Fruit fly (Drosophila melanogaster): Measurements from ENCODE around the gene CG11696.
A peak's percentile ranks its signal among the peaks of the same experiment; 100 is the strongest.

The CG11696 gene

dm6 chrX:11580200-11580840 lies 6.8 kb downstream of the CG11696 start, which contains the start of gene nod (continued):
- TF ChIP-seq chif (GFP tag; optimal IDR thresholded peaks at IDR 0.05), result peak; percentile 21 to 52
- TF ChIP-seq CG6854 (GFP tag; optimal IDR thresholded peaks at IDR 0.05), result peak; percentile 20
- peak; percentile 23 for TF ChIP-seq CG4424 (GFP tag; optimal IDR thresholded peaks at IDR 0.05)
- peak; percentile 51 for TF ChIP-seq CG3163 (GFP tag; optimal IDR thresholded peaks at IDR 0.05)
- peak; percentile 94 for TF ChIP-seq Ets65A (GFP tag)
- peak; percentile 43 for TF ChIP-seq Ssrp (tag; optimal IDR thresholded peaks at IDR 0.05)
- TF ChIP-seq ATbp (GFP tag; optimal IDR thresholded peaks at IDR 0.05), result no peak
- no peak for TF ChIP-seq chinmo (GFP tag; IDR thresholded peaks at IDR 0.05; ENCODE audit: partially characterized antibody)
- peak; percentile 27; the same call in 1 of the 3 replicates for TF ChIP-seq Optix (GFP tag; IDR thresholded peaks at IDR 0.05)
- peak; percentile 15 for TF ChIP-seq CG18764 (GFP tag; optimal IDR thresholded peaks at IDR 0.05)
- no peak for TF ChIP-seq CG15011 (GFP tag; optimal IDR thresholded peaks at IDR 0.05)
- peak; percentile 60 for TF ChIP-seq grau (tag; optimal IDR thresholded peaks at IDR 0.05)
- TF ChIP-seq lov (optimal IDR thresholded peaks at IDR 0.05), result no peak
- no peak for TF ChIP-seq lov (GFP tag; IDR thresholded peaks at IDR 0.05)
- no peak for TF ChIP-seq HLH4C (GFP tag; IDR thresholded peaks at IDR 0.05; ENCODE audit: partially characterized antibody)
- TF ChIP-seq dan (GFP tag; IDR thresholded peaks at IDR 0.05), result no peak
- no peak for TF ChIP-seq CG11723 (GFP tag; optimal IDR thresholded peaks at IDR 0.05)
- no peak for TF ChIP-seq eve (GFP tag; optimal IDR thresholded peaks at IDR 0.05)
- no peak for TF ChIP-seq gt (GFP tag; IDR thresholded peaks at IDR 0.05)
- TF ChIP-seq Ada2b (GFP tag; IDR thresholded peaks at IDR 0.05), result 0 out of 2 replicates have a peak, but pooled peaks have one; percentile 42
- peak; percentile 45 for TF ChIP-seq CG7556 (GFP tag; optimal IDR thresholded peaks at IDR 0.05)
- TF ChIP-seq Oaz (GFP tag; IDR thresholded peaks at IDR 0.05), result no peak; the same call in 1 of the 2 replicates
- no peak for TF ChIP-seq CG3838 (GFP tag; optimal IDR thresholded peaks at IDR 0.05)
- TF ChIP-seq Vsx1 (GFP tag; optimal IDR thresholded peaks at IDR 0.05), result no peak
- no peak for TF ChIP-seq Usf (GFP tag; optimal IDR thresholded peaks at IDR 0.05)
- peak; percentile 76 for TF ChIP-seq hkb (optimal IDR thresholded peaks at IDR 0.05)
- TF ChIP-seq hkb (GFP tag; IDR thresholded peaks at IDR 0.05), result peak; percentile 42; the same call in 1 of the 2 replicates
- no peak for TF ChIP-seq Jarid2 (GFP tag; optimal IDR thresholded peaks at IDR 0.05)
- no peak for TF ChIP-seq run (tag; optimal IDR thresholded peaks at IDR 0.05)
- no peak for TF ChIP-seq sens-2 (GFP tag; IDR thresholded peaks at IDR 0.05)
- TF ChIP-seq bcd (GFP tag; optimal IDR thresholded peaks at IDR 0.05), result peak; percentile 61
- no peak for TF ChIP-seq CG14667 (GFP tag; IDR thresholded peaks at IDR 0.05)
- TF ChIP-seq ash1 (GFP tag; optimal IDR thresholded peaks at IDR 0.05), result no peak
- TF ChIP-seq Neu2 (GFP tag; optimal IDR thresholded peaks at IDR 0.05; ENCODE audit: borderline replicate concordance), result peak; percentile 36
- no peak for TF ChIP-seq Ravus (GFP tag; IDR thresholded peaks at IDR 0.05)
- TF ChIP-seq Stat92E (GFP tag; optimal IDR thresholded peaks at IDR 0.05), result no peak
- TF ChIP-seq Xbp1 (GFP tag; optimal IDR thresholded peaks at IDR 0.05), result peak; percentile 61
- TF ChIP-seq CG10543 (GFP tag; optimal IDR thresholded peaks at IDR 0.05), result peak; percentile 49
- peak; percentile 7 for TF ChIP-seq CrebB (tag; optimal IDR thresholded peaks at IDR 0.05)
- no peak for TF ChIP-seq Lpt (GFP tag; optimal IDR thresholded peaks at IDR 0.05)
- TF ChIP-seq CG10959 (GFP tag; IDR thresholded peaks at IDR 0.05), result no peak
- no peak for TF ChIP-seq wek (GFP tag; optimal IDR thresholded peaks at IDR 0.05)
- TF ChIP-seq her (GFP tag; optimal IDR thresholded peaks at IDR 0.05), result peak; percentile 73
- TF ChIP-seq gro (GFP tag; optimal IDR thresholded peaks at IDR 0.05), result peak; percentile 78
- TF ChIP-seq CG31365 (tag; optimal IDR thresholded peaks at IDR 0.05), result no peak
- peak; percentile 46 for TF ChIP-seq Dip3 (GFP tag; optimal IDR thresholded peaks at IDR 0.05)
- peak; percentile 22 for TF ChIP-seq gsb-n (tag; optimal IDR thresholded peaks at IDR 0.05)
- peak; percentile 34 for TF ChIP-seq CG9437 (GFP tag; optimal IDR thresholded peaks at IDR 0.05)
- peak; percentile 28 for TF ChIP-seq CG12219 (GFP tag; optimal IDR thresholded peaks at IDR 0.05)
- TF ChIP-seq CG34376 (GFP tag; optimal IDR thresholded peaks at IDR 0.05), result peak; percentile 49
- TF ChIP-seq CG9797 (GFP tag; optimal IDR thresholded peaks at IDR 0.05), result peak; percentile 93

Measured in whole organism, embryonic.